Worm (Caenorhabditis elegans): ENCODE results near the gene chil-19.
A peak's percentile ranks its signal among the peaks of the same experiment; 100 is the strongest.

DNA sequence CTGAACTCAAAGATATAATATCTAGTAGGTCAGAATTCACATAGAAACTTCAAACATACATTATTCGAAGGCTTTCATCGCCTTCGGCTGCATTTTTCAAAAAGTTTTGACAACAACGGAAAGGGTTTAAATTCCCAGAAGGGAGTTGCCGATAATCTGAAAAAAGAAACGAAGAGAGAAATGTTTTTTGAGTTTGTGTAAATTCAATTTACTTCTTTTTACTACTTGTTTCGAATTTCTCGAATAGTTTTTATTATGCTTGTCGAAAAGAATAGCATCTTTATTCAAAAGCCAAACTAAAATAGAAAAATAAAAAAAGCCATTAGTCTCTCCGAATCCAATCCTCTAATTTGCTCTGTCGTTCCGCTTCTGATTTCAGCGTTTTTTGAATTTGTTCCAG is 23.1 kb downstream of the chil-19 start:
- TF ChIP-seq tbx-8 (GFP tag; optimal IDR thresholded peaks at IDR 0.05) (no peak), cnd-1 (tag; optimal IDR thresholded peaks at IDR 0.05) (no peak), ztf-11 (tag; optimal IDR thresholded peaks at IDR 0.05) (no peak), unc-62 (GFP tag; optimal IDR thresholded peaks at IDR 0.05) (no peak), nhr-2 (tag; optimal IDR thresholded peaks at IDR 0.05) (no peak), pha-4 (tag; optimal IDR thresholded peaks at IDR 0.05) (no peak), mep-1 (tag; optimal IDR thresholded peaks at IDR 0.05) (no peak), elt-1 (tag; optimal IDR thresholded peaks at IDR 0.05; ENCODE audit: borderline replicate concordance, insufficient read depth) (no peak), nhr-76 (tag; optimal IDR thresholded peaks at IDR 0.05) (no peak), nhr-12 (tag; optimal IDR thresholded peaks at IDR 0.05) (no peak), snpc-4 (tag; optimal IDR thresholded peaks at IDR 0.05) (no peak), ces-1 (GFP tag; optimal IDR thresholded peaks at IDR 0.05) (peak; percentile 27)

All from whole organism, mixed stage, embryonic.